Fruit fly (Drosophila melanogaster) whole organism, embryonic: Measurements from ENCODE around the gene CG13127.
A peak's percentile ranks its signal among the peaks of the same experiment; 100 is the strongest.

Experiments
- Aef1 ChIP-seq: fragments of 200-800 bp; sonication (Bioruptor generic); IDR thresholded peaks from 3 replicates; pipeline ENCODE4 v1.3.6; 2022; ENCODE audit warnings: missing biosample characterization, missing genetic modification characterization
- CG10654 ChIP-seq: fragments of 200-800 bp; sonication (Bioruptor generic); optimal IDR thresholded peaks from 2 replicates; lab custom pipeline; 2016; ENCODE audit warnings: missing biosample characterization, missing genetic modification characterization
- CG10979 ChIP-seq: fragments of 200-800 bp; sonication (Bioruptor generic); optimal IDR thresholded peaks from 2 replicates; lab custom pipeline; 2018; ENCODE audit warnings: missing biosample characterization, mild to moderate bottlenecking, missing genetic modification characterization, moderate library complexity
- CG11696 ChIP-seq: fragments of 200-800 bp; sonication (Bioruptor generic); IDR thresholded peaks from 2 replicates; pipeline ENCODE4 v1.3.6; 2022; ENCODE audit warnings: missing biosample characterization, missing genetic modification characterization
- CG12236 ChIP-seq: fragments of 200-800 bp; sonication (Bioruptor generic); optimal IDR thresholded peaks from 2 replicates; lab custom pipeline; 2016; ENCODE audit warnings: missing biosample characterization, missing genetic modification characterization
- CG17802 ChIP-seq: fragments of 200-800 bp; sonication (Bioruptor generic); optimal IDR thresholded peaks from 2 replicates; lab custom pipeline; 2018; ENCODE audit warnings: missing biosample characterization, mild to moderate bottlenecking, missing genetic modification characterization, moderate library complexity
- CG2875 ChIP-seq: fragments of 200-800 bp; sonication (Bioruptor generic); optimal IDR thresholded peaks from 2 replicates; lab custom pipeline; 2017; ENCODE audit warnings: missing biosample characterization, mild to moderate bottlenecking, missing genetic modification characterization, missing genetic modification reagents
- CG31388 ChIP-seq: fragments of 200-800 bp; sonication (Bioruptor generic); optimal IDR thresholded peaks from 2 replicates; lab custom pipeline; 2016; ENCODE audit warnings: missing biosample characterization, missing genetic modification characterization
- CG34422 ChIP-seq: fragments of 200-800 bp; sonication (Bioruptor generic); IDR thresholded peaks from 3 replicates; pipeline ENCODE4 v1.3.6; 2022; ENCODE audit warnings: missing biosample characterization, missing genetic modification characterization
- CG7271 ChIP-seq: fragments of 200-800 bp; sonication (Bioruptor generic); optimal IDR thresholded peaks from 2 replicates; lab custom pipeline; 2018; ENCODE audit warnings: missing biosample characterization, mild to moderate bottlenecking, missing genetic modification characterization, moderate library complexity
- CG7556 ChIP-seq: fragments of 200-800 bp; sonication (Bioruptor generic); optimal IDR thresholded peaks from 2 replicates; lab custom pipeline; 2017; ENCODE audit warnings: missing biosample characterization, mild to moderate bottlenecking, missing genetic modification characterization
- CoRest ChIP-seq: fragments of 200-800 bp; sonication (Bioruptor generic); optimal IDR thresholded peaks from 3 replicates; lab custom pipeline; 2018; ENCODE audit warnings: missing biosample characterization, mild to moderate bottlenecking, missing genetic modification characterization, moderate library complexity
- Dref ChIP-seq: fragments of 200-800 bp; sonication (Bioruptor generic); IDR thresholded peaks from 2 replicates; pipeline ENCODE4 v1.3.6; 2022; ENCODE audit warnings: missing biosample characterization, missing genetic modification characterization
- Drgx ChIP-seq: fragments of 200-800 bp; sonication (Bioruptor generic); IDR thresholded peaks from 2 replicates; pipeline ENCODE4 v1.3.6; 2022; ENCODE audit warnings: missing biosample characterization, missing genetic modification characterization
- Fer1 ChIP-seq: fragments of 200-800 bp; sonication (Bioruptor generic); optimal IDR thresholded peaks from 2 replicates; lab custom pipeline; 2017; ENCODE audit warnings: missing biosample characterization, mild to moderate bottlenecking, missing genetic modification characterization
- Fer3 ChIP-seq: fragments of 200-800 bp; sonication (Bioruptor generic); optimal IDR thresholded peaks from 2 replicates; lab custom pipeline; 2018; ENCODE audit warnings: missing biosample characterization, mild to moderate bottlenecking, missing genetic modification characterization, moderate library complexity
- Gug ChIP-seq: fragments of 200-800 bp; sonication (Bioruptor generic); IDR thresholded peaks from 4 replicates; pipeline ENCODE4 v1.3.6; 2022; ENCODE audit warnings: missing biosample characterization, missing genetic modification characterization
- HLH54F ChIP-seq: fragments of 200-800 bp; sonication (Bioruptor generic); optimal IDR thresholded peaks from 3 replicates; lab custom pipeline; 2016; ENCODE audit warnings: missing biosample characterization, missing genetic modification characterization
- Hey ChIP-seq: fragments of 200-800 bp; sonication (Bioruptor generic); optimal IDR thresholded peaks from 3 replicates; lab custom pipeline; 2018; ENCODE audit warnings: missing biosample characterization, mild to moderate bottlenecking, missing genetic modification characterization
- Hr3 ChIP-seq: fragments of 200-800 bp; sonication (Bioruptor generic); optimal IDR thresholded peaks from 3 replicates; lab custom pipeline; 2016; ENCODE audit warnings: missing biosample characterization, missing genetic modification characterization
- Jarid2 ChIP-seq: fragments of 200-800 bp; sonication (Bioruptor generic); optimal IDR thresholded peaks from 3 replicates; lab custom pipeline; 2017; ENCODE audit warnings: mild to moderate bottlenecking, missing biosample characterization, missing genetic modification reagents, missing genetic modification characterization
- Myb ChIP-seq: fragments of 200-800 bp; sonication (Bioruptor generic); optimal IDR thresholded peaks from 2 replicates; lab custom pipeline; 2016; ENCODE audit warnings: missing biosample characterization, missing genetic modification characterization
- Nf-YC ChIP-seq: fragments of 200-800 bp; optimal IDR thresholded peaks from 3 replicates; lab custom pipeline; 2019; ENCODE audit warnings: missing biosample characterization, mild to moderate bottlenecking, missing genetic modification characterization, moderate library complexity
- Trl ChIP-seq, 3 experiments: fragments of >200 bp in 2 of 3; fragments of 200-800 bp in 1 of 3; sonication (Bioruptor generic) in 1 of 3; optimal IDR thresholded peaks; 2 replicates in 1 of 3; 3 replicates in 2 of 3; lab custom pipeline; 2016 to 2017; ENCODE audit warnings: missing biosample characterization in 1 of 3, missing genetic modification characterization in 1 of 3
- bowl ChIP-seq: fragments of 200-800 bp; sonication (Bioruptor generic); IDR thresholded peaks from 2 replicates; pipeline ENCODE4 v1.3.6; 2022; ENCODE audit warnings: missing biosample characterization, missing genetic modification characterization
- disco-r ChIP-seq: fragments of 200-800 bp; sonication (Bioruptor generic); optimal IDR thresholded peaks from 2 replicates; lab custom pipeline; 2016; ENCODE audit warnings: missing biosample characterization, missing genetic modification characterization
- dpn ChIP-seq, 2 experiments: fragments of 200-800 bp; sonication (Bioruptor generic); optimal IDR thresholded peaks; 3 replicates each; lab custom pipeline; 2016; ENCODE audit warnings: missing biosample characterization in 2 of 2, missing genetic modification characterization in 2 of 2
- ems ChIP-seq: fragments of 200-800 bp; sonication (Bioruptor generic); optimal IDR thresholded peaks from 3 replicates; lab custom pipeline; 2016; ENCODE audit warnings: missing biosample characterization, missing genetic modification characterization
- fd96Cb ChIP-seq: fragments of 200-800 bp; sonication (Bioruptor generic); optimal IDR thresholded peaks from 2 replicates; lab custom pipeline; 2018; ENCODE audit warnings: missing biosample characterization, mild to moderate bottlenecking, missing genetic modification characterization, moderate library complexity
- grau ChIP-seq: fragments of 200-800 bp; optimal IDR thresholded peaks from 3 replicates; lab custom pipeline; 2019; ENCODE audit warnings: missing biosample characterization, mild to moderate bottlenecking, missing genetic modification characterization, moderate library complexity
- gsb ChIP-seq: fragments of 200-800 bp; sonication (Bioruptor generic); IDR thresholded peaks from 2 replicates; pipeline ENCODE4 v1.3.6; 2022; ENCODE audit warnings: missing biosample characterization, missing genetic modification characterization
- insv ChIP-seq, 2 experiments: fragments of 200-800 bp; sonication (Bioruptor generic); optimal IDR thresholded peaks; 3 replicates each; lab custom pipeline; 2016 to 2018; ENCODE audit warnings: missing biosample characterization in 2 of 2, missing genetic modification characterization in 2 of 2
- lov ChIP-seq, 2 experiments: fragments of 200-800 bp in 1 of 2; fragments of >200 bp in 1 of 2; sonication (Bioruptor generic) in 1 of 2; IDR thresholded peaks in 1 of 2; optimal IDR thresholded peaks in 1 of 2; 2 replicates in 1 of 2; 3 replicates in 1 of 2; pipeline versions ENCODE4 v1.3.6 to Lab custom; 2017 to 2022; ENCODE audit warnings: missing biosample characterization in 1 of 2, missing genetic modification characterization in 1 of 2
- luna ChIP-seq: fragments of 200-800 bp; sonication (Bioruptor generic); optimal IDR thresholded peaks from 2 replicates; lab custom pipeline; 2016; ENCODE audit warnings: missing biosample characterization, missing genetic modification characterization
- maf-S ChIP-seq: fragments of 200-800 bp; sonication (Bioruptor generic); optimal IDR thresholded peaks from 2 replicates; lab custom pipeline; 2016; ENCODE audit warnings: missing biosample characterization, missing genetic modification characterization
- nerfin-2 ChIP-seq: fragments of 200-800 bp; sonication (Bioruptor generic); IDR thresholded peaks from 2 replicates; pipeline ENCODE4 v1.3.6; 2022; ENCODE audit warnings: missing biosample characterization, missing genetic modification characterization; ENCODE audit not compliant: partially characterized antibody
- nom ChIP-seq: fragments of 200-800 bp; sonication (Bioruptor generic); optimal IDR thresholded peaks from 2 replicates; lab custom pipeline; 2017; ENCODE audit warnings: missing biosample characterization, missing genetic modification characterization, mild to moderate bottlenecking, moderate library complexity, missing genetic modification reagents
- odd ChIP-seq: fragments of 200-800 bp; sonication (Bioruptor generic); optimal IDR thresholded peaks from 2 replicates; lab custom pipeline; 2017; ENCODE audit warnings: missing biosample characterization, mild to moderate bottlenecking, missing genetic modification characterization
- pb ChIP-seq: fragments of 200-800 bp; sonication (Bioruptor generic); optimal IDR thresholded peaks from 3 replicates; lab custom pipeline; 2016; ENCODE audit warnings: missing biosample characterization, missing genetic modification characterization
- pros ChIP-seq: fragments of 200-800 bp; sonication (Bioruptor generic); optimal IDR thresholded peaks from 3 replicates; lab custom pipeline; 2019; ENCODE audit warnings: missing biosample characterization, mild to moderate bottlenecking, missing genetic modification characterization, moderate library complexity
- ranshi ChIP-seq: fragments of 200-800 bp; sonication (Bioruptor generic); IDR thresholded peaks from 2 replicates; pipeline ENCODE4 v1.3.6; 2022; ENCODE audit warnings: missing biosample characterization, missing genetic modification characterization
- sens-2 ChIP-seq: fragments of 200-800 bp; sonication (Bioruptor generic); IDR thresholded peaks from 2 replicates; pipeline ENCODE4 v1.3.6; 2022; ENCODE audit warnings: missing biosample characterization, missing genetic modification characterization
- slou ChIP-seq: fragments of 200-800 bp; sonication (Bioruptor generic); optimal IDR thresholded peaks from 3 replicates; lab custom pipeline; 2016; ENCODE audit warnings: missing biosample characterization, missing genetic modification characterization
- slp2 ChIP-seq: fragments of 200-800 bp; sonication (Bioruptor generic); optimal IDR thresholded peaks from 2 replicates; lab custom pipeline; 2016; ENCODE audit warnings: missing biosample characterization, missing genetic modification characterization
- sr ChIP-seq: fragments of 200-800 bp; sonication (Bioruptor generic); IDR thresholded peaks from 3 replicates; pipeline ENCODE4 v1.3.6; 2022; ENCODE audit warnings: missing biosample characterization, missing genetic modification characterization
- stwl ChIP-seq: fragments of 200-800 bp; sonication (Bioruptor generic); optimal IDR thresholded peaks from 3 replicates; lab custom pipeline; 2018; ENCODE audit warnings: missing biosample characterization, mild to moderate bottlenecking, missing genetic modification characterization, moderate library complexity
- tgo ChIP-seq: fragments of 200-800 bp; sonication (Bioruptor generic); IDR thresholded peaks from 3 replicates; pipeline ENCODE4 v1.3.6; 2022; ENCODE audit warnings: missing biosample characterization, missing genetic modification characterization
- tio ChIP-seq: fragments of 200-800 bp; sonication (Bioruptor generic); optimal IDR thresholded peaks from 2 replicates; lab custom pipeline; 2017; ENCODE audit warnings: missing biosample characterization, missing genetic modification characterization, inconsistent platforms

The CG13127 gene

DNA sequence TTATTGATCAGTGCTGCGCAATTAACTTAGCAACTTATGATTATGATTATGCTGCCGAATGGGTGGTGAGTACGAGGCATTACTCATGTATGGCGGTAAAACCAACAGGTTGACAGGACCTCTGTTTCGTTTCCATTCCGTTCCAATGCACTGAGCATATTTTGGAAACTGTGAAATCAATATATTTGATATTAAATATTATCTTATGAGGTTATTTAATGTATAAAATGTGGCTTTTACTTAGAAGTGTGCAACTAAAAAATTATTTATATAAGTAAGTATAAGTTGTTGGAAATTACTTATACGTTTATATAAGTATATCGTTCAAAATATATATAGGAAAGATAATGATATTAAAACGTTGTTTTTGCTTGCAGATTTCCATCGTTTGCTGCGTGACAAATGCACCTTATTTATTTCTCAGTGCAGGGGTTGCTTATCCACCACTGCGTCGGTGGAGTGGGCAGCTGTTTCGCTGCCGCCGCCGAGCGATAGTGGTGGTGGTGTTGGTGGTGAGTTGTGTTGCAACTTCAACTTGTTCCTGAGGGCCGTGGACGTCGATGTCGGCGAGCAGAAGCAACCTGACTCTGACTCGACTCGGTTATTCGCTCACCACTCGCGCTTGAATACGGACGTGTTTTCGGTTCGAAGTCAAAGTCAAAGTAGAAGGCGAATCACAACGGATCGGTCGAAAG, 42.3 kb upstream of the CG13127 start, which contains the start of gene bib (continued):
- TF ChIP-seq Fer1 (peak; percentile 87), pros (GFP tag; lab: Kevin White, UChicago) (peak; percentile 60), Dref (GFP tag; lab: Robert Waterston, UW) (0 out of 2 replicates have a peak, but pooled peaks have one; percentile 33), grau (tag; lab: Kevin White, UChicago) (peak; percentile 87), insv (GFP tag; optimal IDR thresholded peaks at IDR 0.05; lab: Kevin White, UChicago) (peak in 1 of 2 experiments; percentile 25), CG31388 (GFP tag; lab: Kevin White, UChicago) (peak; percentile 32), Nf-YC (tag; lab: Kevin White, UChicago) (peak; percentile 64), HLH54F (GFP tag; lab: Kevin White, UChicago) (peak; percentile 19), Jarid2 (GFP tag; lab: Kevin White, UChicago) (peak; percentile 84), maf-S (GFP tag; lab: Kevin White, UChicago) (peak; percentile 1), CG7556 (peak; percentile 95), tio (GFP tag; lab: Kevin White, UChicago) (peak; percentile 87), slp2 (GFP tag; lab: Kevin White, UChicago) (no peak), tgo (GFP tag; lab: Robert Waterston, UW) (peak; percentile 58), ems (GFP tag; lab: Kevin White, UChicago) (peak; percentile 19), slou (GFP tag; lab: Kevin White, UChicago) (peak; percentile 61), Aef1 (GFP tag; lab: Robert Waterston, UW) (peak; percentile 44), nom (peak; percentile 81), luna (GFP tag; lab: Kevin White, UChicago) (no peak), Drgx (GFP tag; lab: Robert Waterston, UW) (peak; percentile 72), Trl (optimal IDR thresholded peaks at IDR 0.05; lab: Kevin White, UChicago) (no peak), Trl (GFP tag; optimal IDR thresholded peaks at IDR 0.05; lab: Kevin White, UChicago) (peak; percentile 24), CG7271 (tag; lab: Kevin White, UChicago) (peak; percentile 16), Fer3 (tag; lab: Kevin White, UChicago) (peak; percentile 54), CG17802 (peak; percentile 21), CG2875 (GFP tag; lab: Kevin White, UChicago) (peak; percentile 88), sens-2 (peak; percentile 42; the same call in 1 of the 2 replicates), bowl (0 out of 2 replicates have a peak, but pooled peaks have one; percentile 26), stwl (tag; lab: Kevin White, UChicago) (peak; percentile 46), CG10654 (peak; percentile 71), dpn (GFP tag; optimal IDR thresholded peaks at IDR 0.05; lab: Kevin White, UChicago) (peak; percentile 1 to 82), CG34422 (GFP tag; lab: Robert Waterston, UW) (peak; percentile 37; the same call in 1 of the 3 replicates), ranshi (GFP tag; lab: Robert Waterston, UW) (peak; percentile 14; the same call in 1 of the 2 replicates), CG12236 (GFP tag; lab: Kevin White, UChicago) (no peak), odd (GFP tag; lab: Kevin White, UChicago) (peak; percentile 79), fd96Cb (tag; lab: Kevin White, UChicago) (peak; percentile 85), CG11696 (no peak), disco-r (no peak), gsb (no peak), Gug (peak; percentile 53; the same call in 2 of the 4 replicates), lov (optimal IDR thresholded peaks at IDR 0.05; lab: Kevin White, UChicago) (no peak), lov (GFP tag; IDR thresholded peaks at IDR 0.05; lab: Robert Waterston, UW) (peak; percentile 64; the same call in 1 of the 3 replicates), Hr3 (peak; percentile 83), nerfin-2 (GFP tag; lab: Robert Waterston, UW) (no peak), Hey (tag; lab: Kevin White, UChicago) (no peak), CoRest (tag; lab: Kevin White, UChicago) (peak; percentile 89), sr (peak; percentile 38; the same call in 1 of the 3 replicates), CG10979 (tag; lab: Kevin White, UChicago) (peak; percentile 94), pb (GFP tag; lab: Kevin White, UChicago) (no peak), Myb (peak; percentile 15)
